Worm (Caenorhabditis elegans) whole organism, mixed stage, embryonic: Measurements from ENCODE around the gene cyp-29A3.

ENCODE experiments used
- ceh-83 ChIP-seq: fragments of 200-800 bp; sonication (Bioruptor generic); optimal IDR thresholded peaks from 2 replicates; lab custom pipeline; 2018; ENCODE audit warnings: mild to moderate bottlenecking, missing genetic modification characterization, missing compliant biosample characterization
- cnd-1 ChIP-seq: fragments of 200-800 bp; sonication (Bioruptor generic); optimal IDR thresholded peaks from 2 replicates; lab custom pipeline; 2018; ENCODE audit warnings: mild to moderate bottlenecking, missing genetic modification characterization, missing compliant biosample characterization
- elt-1 ChIP-seq: sonication (generic microtip); optimal IDR thresholded peaks from 2 replicates; lab custom pipeline; 2017; ENCODE audit warnings: missing genetic modification characterization, mild to moderate bottlenecking, missing compliant biosample characterization, antibody characterized with exemption, moderate library complexity, borderline replicate concordance; ENCODE audit not compliant: insufficient read depth
- elt-3 ChIP-seq: fragments of 150-350 bp; optimal IDR thresholded peaks from 2 replicates; lab custom pipeline; 2014; ENCODE audit warnings: missing biosample characterization, missing genetic modification characterization
- hlh-1 ChIP-seq: fragments of 150-350 bp; optimal IDR thresholded peaks from 2 replicates; lab custom pipeline; 2014; ENCODE audit warnings: missing biosample characterization, missing genetic modification reagents, missing genetic modification characterization
- lin-13 ChIP-seq: fragments of 150-350 bp; optimal IDR thresholded peaks from 2 replicates; lab custom pipeline; 2014; ENCODE audit warnings: missing biosample characterization, missing genetic modification characterization
- lsy-2 ChIP-seq: fragments of 150-350 bp; optimal IDR thresholded peaks from 2 replicates; lab custom pipeline; 2014; ENCODE audit warnings: missing biosample characterization, missing genetic modification characterization
- mep-1 ChIP-seq: fragments of 150-350 bp; optimal IDR thresholded peaks from 2 replicates; lab custom pipeline; 2017; ENCODE audit warnings: missing biosample characterization, missing genetic modification reagents, missing genetic modification characterization, inconsistent platforms
- nhr-237 ChIP-seq: fragments of 150-350 bp; optimal IDR thresholded peaks from 2 replicates; lab custom pipeline; 2014; ENCODE audit warnings: missing biosample characterization, missing genetic modification characterization
- nhr-28 ChIP-seq: fragments of 150-350 bp; optimal IDR thresholded peaks from 2 replicates; lab custom pipeline; 2014; ENCODE audit warnings: missing biosample characterization, missing genetic modification characterization
- nhr-76 ChIP-seq: sonication (generic microtip); optimal IDR thresholded peaks from 2 replicates; lab custom pipeline; 2017; ENCODE audit warnings: missing biosample characterization, missing genetic modification characterization
- pha-4 ChIP-seq: fragments of 150-350 bp; optimal IDR thresholded peaks from 2 replicates; lab custom pipeline; 2018; ENCODE audit warnings: missing biosample characterization, missing genetic modification reagents, missing genetic modification characterization
- snpc-4 ChIP-seq: fragments of 150-350 bp; optimal IDR thresholded peaks from 2 replicates; lab custom pipeline; 2014; ENCODE audit warnings: missing biosample characterization, missing genetic modification characterization
- unc-62 ChIP-seq: fragments of 150-350 bp; optimal IDR thresholded peaks from 2 replicates; lab custom pipeline; 2014; ENCODE audit warnings: missing biosample characterization, missing genetic modification reagents, missing genetic modification characterization

DNA sequence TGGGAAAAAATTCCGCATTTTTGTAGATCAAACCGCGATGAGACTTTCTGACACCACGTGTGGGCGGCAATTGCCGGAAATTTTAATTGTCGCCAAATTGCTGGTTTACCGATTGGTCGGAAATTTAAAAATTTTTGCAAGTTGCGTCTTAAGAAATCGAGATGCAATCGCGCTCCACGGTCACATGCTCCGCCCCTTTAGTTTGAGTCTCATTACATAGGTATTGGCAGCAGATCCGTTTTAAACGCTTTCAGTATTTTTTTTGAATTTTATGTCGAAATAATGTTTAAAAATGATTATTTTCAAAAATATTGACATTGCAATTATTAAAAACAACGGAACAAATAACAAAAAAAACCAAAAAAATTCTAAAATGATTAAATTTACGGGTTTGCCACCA, 47.3 kb upstream of the cyp-29A3 start:
- TF ChIP-seq cnd-1 (tag; lab: Kevin White, UChicago) (no peak), lin-13 (tag; lab: Kevin White, UChicago) (no peak), nhr-237 (tag; lab: Kevin White, UChicago) (no peak), pha-4 (tag; lab: Kevin White, UChicago) (no peak), elt-1 (tag; lab: Kevin White, UChicago) (no peak), nhr-76 (tag; lab: Kevin White, UChicago) (no peak), nhr-28 (no peak), mep-1 (tag; lab: Kevin White, UChicago) (no peak), unc-62 (GFP tag; lab: Kevin White, UChicago) (no peak), elt-3 (no peak), snpc-4 (tag; lab: Kevin White, UChicago) (no peak), ceh-83 (GFP tag; lab: Kevin White, UChicago) (no peak), lsy-2 (tag; lab: Kevin White, UChicago) (no peak), hlh-1 (tag; lab: Kevin White, UChicago) (no peak)
